Fruit fly (Drosophila melanogaster): ENCODE measurements around the gene CG14043.

CG14043 gene

DNA sequence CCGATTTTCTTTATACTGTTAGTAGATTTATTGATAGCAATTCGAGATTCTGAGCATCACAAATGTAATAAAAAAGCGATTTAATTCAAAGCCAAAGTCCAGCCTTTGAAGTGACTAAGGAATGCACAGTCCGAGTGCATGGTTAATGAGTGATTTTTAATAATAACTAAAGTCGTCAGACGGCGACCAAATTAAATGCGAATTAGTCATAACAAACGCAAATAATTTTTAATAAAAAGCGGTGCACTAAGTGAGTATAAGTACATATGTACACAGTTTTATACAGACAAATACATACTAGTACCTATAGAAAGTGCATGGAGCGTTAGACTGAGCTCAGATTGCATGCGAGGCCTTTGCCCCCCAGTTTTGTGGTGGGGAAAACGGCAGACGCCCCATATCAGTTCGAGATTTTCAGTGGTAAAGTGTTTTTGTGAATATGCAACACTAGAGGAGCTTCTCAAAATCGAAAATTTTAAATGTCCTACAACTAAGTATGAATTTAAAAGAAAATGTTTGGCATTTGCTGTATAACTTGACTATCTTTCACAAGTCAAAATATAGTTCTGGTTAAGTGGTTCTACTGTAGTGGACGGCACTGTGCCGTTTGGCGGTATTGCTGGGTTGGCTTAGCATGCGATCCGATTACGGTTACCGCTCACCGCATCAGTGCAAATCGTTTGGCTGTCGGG lies 31.4 kb downstream of the CG14043 start:
- TF ChIP-seq insv (optimal IDR thresholded peaks at IDR 0.05), result no peak
- no peak for TF ChIP-seq psq (optimal IDR thresholded peaks at IDR 0.05)
- no peak for TF ChIP-seq Myc (optimal IDR thresholded peaks at IDR 0.05)
- TF ChIP-seq Sin3A (optimal IDR thresholded peaks at IDR 0.05), result no peak
- no peak for TF ChIP-seq ttk (optimal IDR thresholded peaks at IDR 0.05)
- TF ChIP-seq h (optimal IDR thresholded peaks at IDR 0.05), result no peak

DNA sequence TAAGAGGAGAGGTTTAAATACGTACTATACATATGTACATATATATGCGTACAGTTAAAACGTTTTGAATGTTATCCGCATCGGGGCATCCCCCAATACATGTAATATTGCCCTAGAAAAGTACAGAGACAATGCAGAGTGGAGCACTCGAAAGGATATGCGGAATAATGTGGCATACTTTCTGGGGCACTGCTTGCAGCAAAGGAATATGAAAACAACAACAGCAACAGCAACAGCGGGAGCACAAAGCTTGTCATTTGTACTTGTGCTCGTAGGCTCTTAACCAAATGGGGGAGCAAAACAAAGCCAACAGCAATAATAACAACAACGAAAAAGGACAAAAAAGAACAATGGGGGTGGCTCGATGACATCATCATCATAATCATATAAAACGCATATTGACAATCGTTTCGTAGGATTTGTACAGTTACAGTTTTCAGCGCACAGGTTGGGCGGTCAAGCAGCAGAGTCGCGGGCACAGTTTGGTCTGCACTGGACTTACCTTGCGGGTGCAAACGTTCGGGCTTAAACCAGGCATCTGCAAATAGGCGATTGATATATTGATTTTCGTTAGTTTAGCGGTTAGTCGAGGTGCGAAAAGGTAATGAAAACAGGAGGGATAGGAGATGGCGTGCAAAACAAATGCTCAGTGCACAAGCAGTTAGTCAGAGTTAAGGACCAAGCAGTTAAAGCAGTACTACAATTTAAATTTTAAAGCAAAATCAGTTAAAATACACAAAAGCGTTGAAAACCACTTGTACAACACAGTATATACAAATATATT lies 32.4 kb downstream of the CG14043 start:
- TF ChIP-seq h (optimal IDR thresholded peaks at IDR 0.05) (no peak), ttk (optimal IDR thresholded peaks at IDR 0.05) (no peak), Myc (optimal IDR thresholded peaks at IDR 0.05) (no peak)

DNA sequence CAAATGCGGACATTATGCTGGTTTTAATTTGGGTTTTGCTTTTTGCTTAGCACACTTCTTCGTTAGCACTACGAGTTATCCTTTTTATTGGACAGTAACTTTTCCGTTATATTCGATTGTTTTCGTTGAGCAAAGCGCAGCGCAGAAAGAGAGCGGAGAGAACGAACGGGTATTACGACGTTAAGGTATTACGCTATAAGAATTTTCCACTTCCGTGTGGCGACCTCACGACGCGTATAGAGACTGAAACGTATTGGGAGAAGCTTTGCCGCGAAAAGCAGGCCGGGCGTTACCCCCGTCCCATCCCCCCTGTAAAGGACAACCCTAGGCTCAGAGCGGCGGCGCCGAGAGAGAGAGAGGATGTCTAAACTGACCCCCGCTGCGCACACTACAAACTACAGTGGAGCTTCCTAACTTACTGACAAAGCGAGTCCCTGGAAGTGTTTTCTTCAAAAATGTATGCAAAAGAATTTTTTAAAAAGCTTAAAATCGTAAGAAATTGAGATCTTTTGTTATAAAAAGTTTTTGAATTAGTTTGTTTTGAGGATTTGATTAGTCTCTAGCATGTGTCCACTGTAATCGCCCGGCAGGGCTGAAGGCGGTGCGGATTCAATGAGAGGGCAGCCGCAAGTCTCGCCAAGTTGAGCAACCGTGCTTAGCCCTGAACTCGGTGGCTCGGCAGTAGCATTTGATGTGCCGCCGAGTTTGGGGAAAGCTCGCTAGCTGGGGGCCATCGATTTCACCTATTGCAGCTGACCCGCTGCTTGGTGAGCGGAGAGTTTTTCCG lies 33.4 kb downstream of the CG14043 start:
- TF ChIP-seq psq (optimal IDR thresholded peaks at IDR 0.05), result no peak
- no peak for TF ChIP-seq ttk (optimal IDR thresholded peaks at IDR 0.05)
- TF ChIP-seq Myc (optimal IDR thresholded peaks at IDR 0.05), result no peak
- TF ChIP-seq h (optimal IDR thresholded peaks at IDR 0.05), result no peak
- no peak for TF ChIP-seq Sin3A (optimal IDR thresholded peaks at IDR 0.05)
- no peak for TF ChIP-seq insv (optimal IDR thresholded peaks at IDR 0.05)

DNA sequence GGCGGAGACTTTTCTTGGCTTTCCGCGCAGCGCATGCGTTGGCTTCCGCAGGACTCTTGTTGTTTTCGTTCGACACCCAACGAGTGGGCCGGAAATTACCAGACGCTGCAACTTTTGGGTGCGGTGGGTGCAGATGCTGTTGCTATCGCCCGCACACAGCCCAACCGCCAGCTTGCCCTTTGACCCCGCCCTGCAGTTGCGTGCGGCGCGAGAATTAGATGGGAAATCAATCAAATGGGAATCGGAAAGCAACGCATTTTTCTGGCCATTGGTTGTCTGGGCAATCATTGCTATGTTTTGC lies 33.9 kb downstream of the CG14043 start:
- TF ChIP-seq ttk (optimal IDR thresholded peaks at IDR 0.05) (no peak), psq (optimal IDR thresholded peaks at IDR 0.05) (no peak), Myc (optimal IDR thresholded peaks at IDR 0.05) (no peak), Sin3A (optimal IDR thresholded peaks at IDR 0.05) (no peak), h (optimal IDR thresholded peaks at IDR 0.05) (no peak), insv (optimal IDR thresholded peaks at IDR 0.05) (no peak)

DNA sequence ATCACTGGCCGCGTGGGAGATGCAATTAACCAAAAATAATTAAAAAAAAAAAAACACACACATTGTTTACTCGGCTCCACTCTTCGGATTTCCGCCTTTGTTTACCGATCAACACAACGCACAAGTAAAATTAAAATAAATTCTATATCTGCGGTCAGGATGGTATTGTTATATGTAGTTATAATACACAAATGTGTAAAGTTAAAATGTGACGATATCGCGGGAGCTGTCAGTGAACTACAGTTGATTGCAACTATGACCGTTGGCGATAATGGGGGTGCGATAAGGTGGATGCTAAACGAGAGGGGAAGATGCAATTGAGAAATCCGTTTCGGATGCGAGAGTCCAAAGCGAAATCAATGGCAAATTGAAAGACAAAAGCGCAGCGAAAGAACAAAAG lies 34.8 kb downstream of the CG14043 start:
- no peak for TF ChIP-seq h (optimal IDR thresholded peaks at IDR 0.05)
- TF ChIP-seq Myc (optimal IDR thresholded peaks at IDR 0.05), result no peak

DNA sequence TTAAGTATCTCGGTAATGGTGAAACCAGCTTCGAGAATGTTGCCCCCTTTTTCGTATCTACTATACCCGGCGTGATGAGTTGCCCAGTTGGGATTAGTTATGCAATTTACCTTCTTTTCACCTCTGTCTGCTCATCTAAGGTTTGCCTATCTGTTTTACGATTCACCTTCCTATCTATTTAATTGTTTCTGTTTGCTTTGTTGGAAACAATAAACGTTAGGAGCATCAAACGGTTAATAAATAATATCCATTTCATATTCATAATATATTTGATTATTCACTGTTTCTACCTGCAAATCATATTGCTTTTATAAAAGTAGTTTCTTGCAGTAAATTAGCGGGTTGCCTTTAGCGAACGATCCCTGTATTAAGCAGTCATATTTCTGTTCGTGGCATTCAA lies 35.8 kb downstream of the CG14043 start:
- TF ChIP-seq Sin3A (optimal IDR thresholded peaks at IDR 0.05), result no peak
- no peak for TF ChIP-seq ttk (optimal IDR thresholded peaks at IDR 0.05)

DNA sequence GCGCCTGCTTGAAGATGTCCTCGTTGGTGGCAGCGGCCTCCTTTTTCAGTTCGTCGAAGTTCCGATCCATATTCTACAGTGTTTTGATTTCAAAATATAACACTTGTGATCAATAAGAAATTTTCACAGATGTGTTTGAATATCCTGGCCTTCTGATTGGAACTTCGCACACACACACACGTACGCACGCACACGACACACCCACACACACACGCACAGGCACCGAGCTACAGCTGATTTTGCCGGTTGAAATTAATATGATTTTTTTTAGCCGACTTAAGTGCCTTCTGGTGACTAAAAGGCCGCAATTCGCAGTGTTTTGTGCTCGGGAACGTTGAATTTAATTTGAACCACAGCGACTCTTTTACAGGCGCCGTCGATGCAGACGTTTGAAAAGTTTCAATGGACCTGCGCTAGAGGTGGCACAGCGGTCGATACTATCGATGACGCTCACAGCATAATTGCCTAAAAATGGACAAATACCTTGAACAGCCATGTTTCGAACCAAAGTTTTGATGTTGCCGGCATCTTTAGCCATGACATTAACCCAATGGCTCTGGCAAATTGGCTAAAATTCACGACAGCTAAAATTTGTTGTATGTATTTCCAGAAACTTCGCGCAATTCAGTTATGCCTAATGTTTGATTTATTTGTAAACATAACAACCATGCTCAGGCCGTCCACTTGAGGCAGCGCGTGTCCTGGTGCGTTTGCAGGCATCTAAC lies 38.0 kb downstream of the CG14043 start, which contains the start of gene Rtnl1:
Rtnl1 (minus strand) TSS at position 415 of the 725 bp plus-strand sequence.
- TF ChIP-seq Sin3A (optimal IDR thresholded peaks at IDR 0.05) (no peak), insv (optimal IDR thresholded peaks at IDR 0.05) (no peak), ttk (optimal IDR thresholded peaks at IDR 0.05) (no peak), h (optimal IDR thresholded peaks at IDR 0.05) (no peak), psq (optimal IDR thresholded peaks at IDR 0.05) (no peak), Myc (optimal IDR thresholded peaks at IDR 0.05) (no peak)

DNA sequence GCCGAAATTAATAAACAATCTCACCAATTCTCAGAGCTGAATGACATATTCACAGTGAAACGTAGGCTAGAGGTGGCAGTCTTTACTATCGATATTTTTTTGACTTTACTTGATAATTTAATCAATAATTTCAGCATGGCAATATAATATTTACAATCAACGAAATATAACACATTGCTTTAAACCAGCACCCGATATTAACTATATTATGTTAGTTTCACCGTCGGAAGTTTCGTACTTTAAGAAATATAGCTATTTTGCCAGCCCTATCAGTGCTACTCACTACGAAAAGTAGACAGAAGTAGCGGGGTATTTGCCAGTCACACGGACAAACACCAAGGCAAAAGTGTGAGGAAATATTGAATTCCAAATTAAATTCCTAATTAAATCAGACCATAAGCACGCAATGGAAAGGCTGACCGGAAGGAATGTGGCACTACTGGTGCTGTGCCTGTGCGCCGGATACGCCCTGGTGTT lies 39.3 kb downstream of the CG14043 start, which contains the start of the genes CG31917, Tfb5 and SelT:
CG31917 (minus strand) TSS at position 51 of the 477 bp plus-strand sequence.
Tfb5 (minus strand) TSS at position 51 of the 477 bp plus-strand sequence.
SelT (plus strand) TSS at position 139 of the 477 bp plus-strand sequence.
- no peak for TF ChIP-seq psq (optimal IDR thresholded peaks at IDR 0.05)
- no peak for TF ChIP-seq ttk (optimal IDR thresholded peaks at IDR 0.05)
- TF ChIP-seq Sin3A (optimal IDR thresholded peaks at IDR 0.05), result no peak
- TF ChIP-seq insv (optimal IDR thresholded peaks at IDR 0.05), result no peak
- no peak for TF ChIP-seq h (optimal IDR thresholded peaks at IDR 0.05)
- no peak for TF ChIP-seq Myc (optimal IDR thresholded peaks at IDR 0.05)

DNA sequence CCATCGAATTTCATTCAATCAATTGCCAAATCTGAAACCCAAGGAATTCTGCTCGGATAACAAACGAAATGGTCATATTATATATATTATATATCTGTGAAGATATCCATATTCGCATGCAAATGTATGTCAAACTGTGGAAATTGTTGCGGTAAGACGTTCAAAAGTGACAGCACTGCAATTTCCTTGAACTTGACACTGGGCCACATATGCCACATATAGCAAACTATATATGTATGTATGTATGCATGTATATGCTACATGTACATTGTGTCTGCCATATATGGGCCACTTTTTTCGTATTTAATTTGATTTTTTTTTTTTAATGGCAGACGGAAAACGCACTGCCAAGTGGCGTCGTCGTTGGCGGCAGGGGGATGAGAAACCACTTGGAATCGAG lies 49.0 kb downstream of the CG14043 start:
- no peak for TF ChIP-seq Myc (optimal IDR thresholded peaks at IDR 0.05)
- TF ChIP-seq ttk (optimal IDR thresholded peaks at IDR 0.05), result no peak
- TF ChIP-seq Sin3A (optimal IDR thresholded peaks at IDR 0.05), result no peak
- TF ChIP-seq h (optimal IDR thresholded peaks at IDR 0.05), result no peak
- no peak for TF ChIP-seq psq (optimal IDR thresholded peaks at IDR 0.05)
- no peak for TF ChIP-seq insv (optimal IDR thresholded peaks at IDR 0.05)

DNA sequence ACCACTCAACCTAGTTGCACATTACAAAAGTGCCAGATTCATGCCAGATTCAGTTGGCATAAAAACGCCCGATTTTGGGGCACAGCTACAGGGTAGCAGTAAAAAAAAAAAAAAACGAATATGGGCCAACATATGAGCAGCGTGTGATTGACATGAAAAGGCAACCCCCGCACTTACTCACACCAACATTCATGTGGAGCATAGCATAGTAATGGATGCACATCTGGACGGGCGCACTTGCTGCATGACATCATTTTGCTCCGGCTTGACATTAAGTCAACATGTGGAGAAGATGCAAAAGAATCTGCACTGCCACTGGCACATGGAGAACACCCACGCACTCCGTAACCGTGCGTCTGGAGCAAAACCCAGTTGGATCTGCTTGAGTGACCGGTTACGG lies 51.1 kb downstream of the CG14043 start:
- no peak for TF ChIP-seq h (optimal IDR thresholded peaks at IDR 0.05)
- no peak for TF ChIP-seq psq (optimal IDR thresholded peaks at IDR 0.05)
- no peak for TF ChIP-seq insv (optimal IDR thresholded peaks at IDR 0.05)
- TF ChIP-seq ttk (optimal IDR thresholded peaks at IDR 0.05), result no peak
- no peak for TF ChIP-seq Sin3A (optimal IDR thresholded peaks at IDR 0.05)
- no peak for TF ChIP-seq Myc (optimal IDR thresholded peaks at IDR 0.05)
